Fruit fly (Drosophila melanogaster) ovary, adult (tissue): ENCODE data around the gene puc.

Experiments
- CG17801 ChIP-seq: fragments of 200-800 bp; optimal IDR thresholded peaks from 2 replicates; lab custom pipeline; 2019; ENCODE audit warnings: missing biosample characterization, mild to moderate bottlenecking, missing genetic modification characterization, moderate library complexity; ENCODE audit not compliant: partially characterized antibody

puc gene

dm6 chr3R:8160056-8161017 lies 55.2 kb downstream of the puc start:
- TF ChIP-seq CG17801, result no peak

- no peak for TF ChIP-seq CG17801
These were observed 59.7 kb downstream of the puc start for dm6 chr3R:8164850-8165249.

- no peak for TF ChIP-seq CG17801
These were observed 66.5 kb downstream of the puc start for dm6 chr3R:8171489-8172161.
